Worm (Caenorhabditis elegans) whole organism, L1 larva: ENCODE results near the gene T05C12.15.

Experiments
- aly-2 ChIP-seq: fragments of 150-350 bp; optimal IDR thresholded peaks from 2 replicates; lab custom pipeline; 2014; ENCODE audit warnings: missing biosample characterization, missing genetic modification characterization
- efl-1 ChIP-seq, 4 experiments: fragments of 150-350 bp; optimal IDR thresholded peaks in 3 of 4; peaks in 1 of 4; 1 replicate in 1 of 4; 2 replicates in 3 of 4; lab custom pipeline; 2014; ENCODE audit warnings: missing biosample characterization in 2 of 4, missing genetic modification characterization in 2 of 4, missing genetic modification reagents in 2 of 4
- egl-27 ChIP-seq, 2 experiments: fragments of 150-350 bp in 1 of 2; sonication (generic microtip); optimal IDR thresholded peaks; 3 replicates each; lab custom pipeline; 2017 to 2018; ENCODE audit warnings: missing biosample characterization in 2 of 2, missing genetic modification characterization in 2 of 2, missing genetic modification reagents in 2 of 2
- hlh-17 ChIP-seq: fragments of 200-800 bp; sonication (Bioruptor generic); optimal IDR thresholded peaks from 2 replicates; lab custom pipeline; 2018; ENCODE audit warnings: missing genetic modification characterization, mild to moderate bottlenecking, missing compliant biosample characterization, moderate library complexity, borderline replicate concordance
- lin-13 ChIP-seq: fragments of 150-350 bp; optimal IDR thresholded peaks from 2 replicates; lab custom pipeline; 2014; ENCODE audit warnings: missing biosample characterization, missing genetic modification reagents, missing genetic modification characterization
- mdl-1 ChIP-seq, 2 experiments: fragments of 150-350 bp; optimal IDR thresholded peaks; 2 replicates each; lab custom pipeline; 2014 to 2017; ENCODE audit warnings: missing biosample characterization in 2 of 2, missing genetic modification characterization in 2 of 2, inconsistent platforms in 1 of 2
- nhr-12 ChIP-seq: sonication (generic microtip); optimal IDR thresholded peaks from 2 replicates; lab custom pipeline; 2017; ENCODE audit warnings: missing biosample characterization, missing genetic modification characterization
- pqm-1 ChIP-seq: sonication (generic microtip); optimal IDR thresholded peaks from 3 replicates; lab custom pipeline; 2017; ENCODE audit warnings: missing biosample characterization, missing genetic modification characterization
- skn-1 ChIP-seq: fragments of 150-350 bp; optimal IDR thresholded peaks from 2 replicates; lab custom pipeline; 2014; ENCODE audit warnings: missing biosample characterization, missing genetic modification characterization
- unc-130 ChIP-seq: fragments of 150-350 bp; optimal IDR thresholded peaks from 2 replicates; lab custom pipeline; 2017; ENCODE audit warnings: missing biosample characterization, missing genetic modification characterization, inconsistent platforms
- unc-30 ChIP-seq: sonication (generic microtip); optimal IDR thresholded peaks from 2 replicates; lab custom pipeline; 2017; ENCODE audit warnings: missing biosample characterization, missing genetic modification characterization
- ztf-11 ChIP-seq, 2 experiments: sonication (generic microtip); optimal IDR thresholded peaks; 2 replicates each; lab custom pipeline; 2016 to 2017; ENCODE audit warnings: missing genetic modification characterization in 2 of 2, missing biosample characterization in 1 of 2, missing compliant biosample characterization in 1 of 2

DNA sequence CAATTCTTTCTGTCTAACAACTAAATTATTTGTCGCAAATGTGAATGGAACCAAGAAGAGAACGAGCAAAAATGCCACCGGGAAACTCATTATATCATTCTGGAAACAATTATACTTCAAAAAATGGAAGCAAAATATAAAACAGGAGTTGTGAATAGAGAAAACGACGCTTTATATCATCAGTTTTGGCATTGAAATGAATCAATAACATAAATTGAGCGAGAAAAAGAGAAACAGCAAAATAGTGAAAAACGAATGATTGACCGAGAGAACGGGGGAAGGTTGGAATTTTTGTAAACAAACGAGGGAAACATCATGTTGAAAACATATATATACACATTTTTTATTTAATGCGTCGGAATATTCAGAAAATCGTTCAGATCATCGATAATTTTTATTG lies 32.6 kb upstream of the T05C12.15 start, which contains the start of gene ctns-1:
- TF ChIP-seq mdl-1 (tag; optimal IDR thresholded peaks at IDR 0.05; lab: Kevin White, UChicago) (no peak), aly-2 (tag; lab: Kevin White, UChicago) (no peak), ztf-11 (tag; optimal IDR thresholded peaks at IDR 0.05; lab: Kevin White, UChicago) (no peak), nhr-12 (no peak), unc-30 (tag; lab: Kevin White, UChicago) (no peak), hlh-17 (GFP tag; lab: Kevin White, UChicago) (no peak), pqm-1 (tag; lab: Kevin White, UChicago) (no peak), skn-1 (tag; lab: Kevin White, UChicago) (no peak), lin-13 (GFP tag; lab: Kevin White, UChicago) (no peak), egl-27 (tag; optimal IDR thresholded peaks at IDR 0.05; lab: Kevin White, UChicago) (no peak), unc-130 (tag; lab: Kevin White, UChicago) (no peak), efl-1 (optimal IDR thresholded peaks at IDR 0.05; lab: Kevin White, UChicago) (no peak), efl-1 (GFP tag; optimal IDR thresholded peaks at IDR 0.05 in 1 of 2; lab: Kevin White, UChicago) (peak in 1 of 2 experiments; percentile 11)
